Worm (Caenorhabditis elegans): ENCODE measurements around the gene twk-34.

DNA sequence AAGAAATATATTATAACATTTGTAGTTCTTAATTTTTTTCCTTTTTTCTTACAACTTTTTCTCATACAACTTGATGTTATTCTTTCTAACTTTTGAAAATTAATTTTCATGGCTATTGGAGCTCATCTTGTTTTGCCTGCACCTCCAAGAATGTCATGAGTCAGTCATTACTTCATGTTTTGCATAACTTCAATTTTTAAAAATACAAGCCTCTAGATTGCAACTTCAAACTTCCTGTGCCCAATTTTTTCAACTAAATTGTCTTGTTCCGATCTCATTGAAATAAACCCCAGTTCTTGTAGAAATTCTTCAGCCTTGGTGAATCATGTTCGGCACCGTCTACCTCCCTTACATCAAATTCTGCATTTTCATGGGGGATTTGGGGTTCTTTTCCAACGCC is 53.7 kb downstream of the twk-34 start, which contains the start of gene str-9:
- TF ChIP-seq lsy-12 (tag; optimal IDR thresholded peaks at IDR 0.05) (no peak), ZK546.5 (tag; optimal IDR thresholded peaks at IDR 0.05) (no peak), eor-1 (tag; optimal IDR thresholded peaks at IDR 0.05) (no peak), nhr-12 (tag; optimal IDR thresholded peaks at IDR 0.05) (no peak), elt-1 (tag; optimal IDR thresholded peaks at IDR 0.05) (no peak), lin-39 (tag; optimal IDR thresholded peaks at IDR 0.05) (no peak)

Measured in whole organism, L3 larva.